Fruit fly (Drosophila melanogaster) whole organism: ENCODE measurements around the gene RpS9.

ENCODE experiments used
- CG8478 ChIP-seq: fragments of >200 bp; optimal IDR thresholded peaks from 2 replicates; lab custom pipeline; 2018; ENCODE audit warnings: inconsistent platforms
- Dll ChIP-seq: fragments of >200 bp; optimal IDR thresholded peaks from 2 replicates; lab custom pipeline; 2017
- psq ChIP-seq: fragments of >200 bp; optimal IDR thresholded peaks from 2 replicates; lab custom pipeline; 2017
- usp ChIP-seq: fragments of >200 bp; optimal IDR thresholded peaks from 2 replicates; lab custom pipeline; 2017; ENCODE audit warnings: missing biosample characterization, missing genetic modification characterization, mixed read lengths

- TF ChIP-seq usp (no peak), psq (lab: Kevin White, UChicago) (no peak), Dll (lab: Kevin White, UChicago) (no peak), CG8478 (lab: Kevin White, UChicago) (no peak)
These were observed 36.6 kb upstream of the RpS9 start for dm6 chr3L:9547910-9548309.
